Worm (Caenorhabditis elegans): ENCODE measurements around the gene flr-1.

The flr-1 gene

DNA sequence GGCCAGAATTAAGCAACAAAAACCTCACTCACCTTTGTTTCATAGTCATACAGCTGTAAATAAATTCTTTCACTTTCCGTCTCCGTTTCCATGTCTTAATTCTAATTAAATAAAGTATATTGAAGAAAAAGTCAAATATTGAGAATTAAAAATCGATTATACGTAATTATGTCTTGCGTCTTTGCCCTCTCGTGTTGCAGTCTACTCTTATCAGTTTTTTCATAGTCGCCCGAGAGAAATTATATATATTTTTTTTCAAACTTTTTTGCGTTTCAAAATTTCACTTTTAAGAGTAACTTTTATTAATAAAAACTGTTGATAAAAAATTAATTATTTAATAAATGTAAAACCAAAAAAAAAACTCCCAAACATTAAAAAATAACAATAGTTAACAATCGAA, at the start of gene flr-1:
Gene flr-1 (minus strand): TSS at position 101 of the 400 bp plus-strand sequence.
- TF ChIP-seq F13H6.1 (tag; optimal IDR thresholded peaks at IDR 0.05) (no peak), sma-9 (GFP tag; optimal IDR thresholded peaks at IDR 0.05) (no peak), sma-9 (tag; optimal IDR thresholded peaks at IDR 0.05) (no peak), alr-1 (tag; optimal IDR thresholded peaks at IDR 0.05) (no peak), ZK546.5 (tag; optimal IDR thresholded peaks at IDR 0.05) (no peak), skn-1 (tag; optimal IDR thresholded peaks at IDR 0.05) (no peak), nhr-21 (tag; optimal IDR thresholded peaks at IDR 0.05) (no peak), nhr-77 (tag; optimal IDR thresholded peaks at IDR 0.05) (no peak), nhr-25 (tag; optimal IDR thresholded peaks at IDR 0.05) (no peak), ztf-4 (tag; optimal IDR thresholded peaks at IDR 0.05) (no peak), ztf-1 (GFP tag; conservative IDR thresholded peaks at IDR 0.05) (no peak), unc-62 (GFP tag; optimal IDR thresholded peaks at IDR 0.05) (no peak), nhr-12 (tag; optimal IDR thresholded peaks at IDR 0.05) (no peak), nhr-129 (tag; optimal IDR thresholded peaks at IDR 0.05) (no peak), dmd-4 (tag; optimal IDR thresholded peaks at IDR 0.05) (no peak), ceh-16 (tag; optimal IDR thresholded peaks at IDR 0.05) (no peak), ztf-11 (tag; optimal IDR thresholded peaks at IDR 0.05) (no peak), Y55F3AM.14 (GFP tag; optimal IDR thresholded peaks at IDR 0.05) (no peak)

DNA sequence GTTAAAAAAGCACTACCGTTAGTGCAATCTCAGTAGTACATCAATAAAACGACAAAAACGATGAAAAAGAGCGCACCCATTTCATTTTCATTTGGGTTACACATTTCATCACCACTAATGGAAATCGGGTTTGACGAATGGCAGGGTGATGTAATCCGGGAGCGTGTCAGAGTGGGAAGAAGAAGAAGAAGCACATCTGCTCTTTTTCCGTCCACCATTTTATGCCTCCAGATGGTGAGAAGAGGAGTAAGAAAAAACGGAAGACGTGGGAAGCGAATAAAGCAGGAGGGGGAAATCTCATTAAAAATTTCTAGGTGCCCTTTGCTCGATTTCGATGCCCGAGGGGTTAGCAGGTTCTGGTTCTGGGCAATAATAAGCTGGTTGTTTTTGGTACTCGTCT, 49.7 kb upstream of the flr-1 start:
- TF ChIP-seq nhr-129 (tag; optimal IDR thresholded peaks at IDR 0.05), result peak; percentile 21
- TF ChIP-seq unc-62 (GFP tag; optimal IDR thresholded peaks at IDR 0.05), result no peak

DNA sequence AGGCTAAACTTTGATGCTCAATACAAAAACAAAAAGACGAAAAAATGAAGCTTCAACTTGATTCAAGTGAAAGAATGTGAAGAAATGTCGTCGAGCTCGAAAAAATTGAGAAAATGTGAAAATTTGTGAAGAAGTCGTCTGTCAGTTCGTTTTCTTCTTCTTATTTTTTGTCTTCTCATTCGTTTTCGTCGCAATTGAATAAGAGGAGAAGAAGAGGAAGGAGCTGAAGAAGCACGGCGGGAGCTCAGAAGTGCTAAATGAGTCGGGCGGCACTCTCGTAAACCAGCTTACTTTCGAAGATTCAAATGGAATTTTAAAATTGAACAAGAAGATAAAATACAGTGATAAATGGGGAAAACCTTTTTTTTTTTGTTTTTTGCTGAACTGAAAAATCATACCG, 48.9 kb upstream of the flr-1 start:
- TF ChIP-seq ceh-16 (tag; optimal IDR thresholded peaks at IDR 0.05) (no peak), unc-55 (GFP tag; optimal IDR thresholded peaks at IDR 0.05) (no peak), R02D3.7 (tag; optimal IDR thresholded peaks at IDR 0.05) (no peak), sem-4 (tag; optimal IDR thresholded peaks at IDR 0.05) (no peak), nhr-77 (tag; optimal IDR thresholded peaks at IDR 0.05) (no peak), nhr-6 (tag; optimal IDR thresholded peaks at IDR 0.05) (no peak), unc-62 (GFP tag; optimal IDR thresholded peaks at IDR 0.05) (no peak)

DNA sequence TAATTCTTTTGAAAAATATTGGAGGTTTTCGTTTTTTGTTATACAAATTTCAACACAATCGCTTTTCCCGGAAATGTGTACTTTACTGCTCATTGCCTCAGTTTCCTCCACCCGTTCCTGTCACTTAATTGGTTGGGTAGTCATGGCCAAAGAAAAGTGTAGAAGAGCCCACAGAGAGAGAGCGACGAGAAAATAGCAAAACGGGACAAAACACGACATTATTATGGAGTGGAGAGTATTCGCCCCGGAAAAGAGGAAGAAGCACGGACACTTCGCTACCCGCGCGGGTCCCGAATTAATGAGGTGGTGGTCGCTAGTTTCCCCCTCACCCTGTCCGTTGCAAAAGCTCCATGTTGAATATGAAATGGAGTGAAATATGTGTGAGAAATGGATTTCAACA, 47.5 kb upstream of the flr-1 start:
- TF ChIP-seq lin-13 (GFP tag; optimal IDR thresholded peaks at IDR 0.05) (no peak), ceh-82 (tag; optimal IDR thresholded peaks at IDR 0.05) (no peak), F13H6.1 (tag; optimal IDR thresholded peaks at IDR 0.05) (no peak), unc-62 (GFP tag; optimal IDR thresholded peaks at IDR 0.05) (no peak), mdl-1 (tag; optimal IDR thresholded peaks at IDR 0.05) (no peak), nhr-10 (tag; optimal IDR thresholded peaks at IDR 0.05) (no peak), snpc-4 (tag; optimal IDR thresholded peaks at IDR 0.05) (no peak), egl-27 (tag; optimal IDR thresholded peaks at IDR 0.05) (no peak), C34F6.9 (tag; optimal IDR thresholded peaks at IDR 0.05) (no peak), nhr-12 (tag; optimal IDR thresholded peaks at IDR 0.05) (no peak), zag-1 (tag; optimal IDR thresholded peaks at IDR 0.05) (no peak), ama-1 (optimal IDR thresholded peaks at IDR 0.05) (no peak), nhr-6 (tag; optimal IDR thresholded peaks at IDR 0.05) (no peak), nhr-25 (tag; optimal IDR thresholded peaks at IDR 0.05) (no peak), lsy-2 (tag; optimal IDR thresholded peaks at IDR 0.05) (no peak)

DNA sequence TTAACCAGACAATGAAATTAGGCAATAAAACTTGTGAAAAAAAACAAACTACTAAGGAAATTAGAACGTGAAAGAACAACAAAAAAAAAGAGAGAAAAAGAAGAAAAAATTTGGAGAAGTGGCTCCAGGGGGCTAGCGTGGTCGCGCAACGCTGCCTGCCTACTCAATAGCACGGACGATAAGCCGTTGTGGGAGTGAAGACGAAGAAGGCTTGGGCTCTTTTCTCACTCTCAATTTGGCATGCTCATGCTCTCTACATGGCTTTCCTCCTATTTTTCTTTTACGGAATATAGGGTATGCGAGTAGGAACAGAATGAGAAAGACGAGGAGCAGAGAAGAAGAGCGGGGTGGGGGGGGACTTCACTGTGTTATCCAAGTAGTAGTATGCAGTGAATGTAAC, 45.9 kb upstream of the flr-1 start:
- TF ChIP-seq nhr-10 (tag; optimal IDR thresholded peaks at IDR 0.05), result no peak
- TF ChIP-seq peb-1 (tag; optimal IDR thresholded peaks at IDR 0.05), result no peak
- no peak for TF ChIP-seq Y55F3AM.14 (GFP tag; optimal IDR thresholded peaks at IDR 0.05)
- TF ChIP-seq nhr-25 (tag; optimal IDR thresholded peaks at IDR 0.05), result no peak
- TF ChIP-seq lsy-2 (tag; optimal IDR thresholded peaks at IDR 0.05), result peak in 1 of 2 experiments; percentile 46
- no peak for TF ChIP-seq ceh-16 (tag; optimal IDR thresholded peaks at IDR 0.05)
- TF ChIP-seq snpc-4 (tag; optimal IDR thresholded peaks at IDR 0.05), result no peak
- no peak for TF ChIP-seq nhr-21 (tag; optimal IDR thresholded peaks at IDR 0.05)
- TF ChIP-seq ZK546.5 (tag; optimal IDR thresholded peaks at IDR 0.05), result no peak
- no peak for TF ChIP-seq ceh-82 (tag; optimal IDR thresholded peaks at IDR 0.05)
- no peak for TF ChIP-seq ztf-1 (GFP tag; conservative IDR thresholded peaks at IDR 0.05)
- TF ChIP-seq ama-1 (optimal IDR thresholded peaks at IDR 0.05), result no peak
- TF ChIP-seq zag-1 (tag; optimal IDR thresholded peaks at IDR 0.05), result peak; percentile 71
- TF ChIP-seq sem-4 (tag; optimal IDR thresholded peaks at IDR 0.05), result peak; percentile 76
- no peak for TF ChIP-seq unc-62 (GFP tag; optimal IDR thresholded peaks at IDR 0.05)
- peak; percentile 39 for TF ChIP-seq lin-13 (GFP tag; optimal IDR thresholded peaks at IDR 0.05)
- no peak for TF ChIP-seq skn-1 (tag; optimal IDR thresholded peaks at IDR 0.05)
- TF ChIP-seq C34F6.9 (tag; optimal IDR thresholded peaks at IDR 0.05), result peak; percentile 78
- no peak for TF ChIP-seq unc-39 (tag; optimal IDR thresholded peaks at IDR 0.05)
- TF ChIP-seq elt-3 (tag; optimal IDR thresholded peaks at IDR 0.05), result no peak
- peak; percentile 70 for TF ChIP-seq unc-55 (GFP tag; optimal IDR thresholded peaks at IDR 0.05)
- no peak for TF ChIP-seq elt-1 (tag; optimal IDR thresholded peaks at IDR 0.05)
- TF ChIP-seq nhr-11 (tag; optimal IDR thresholded peaks at IDR 0.05), result no peak
- TF ChIP-seq alr-1 (tag; optimal IDR thresholded peaks at IDR 0.05), result no peak
- TF ChIP-seq nhr-129 (tag; optimal IDR thresholded peaks at IDR 0.05), result peak; percentile 53
- no peak for TF ChIP-seq gmeb-1 (tag; optimal IDR thresholded peaks at IDR 0.05)
- TF ChIP-seq ztf-4 (tag; optimal IDR thresholded peaks at IDR 0.05), result no peak
- peak; percentile 49 for TF ChIP-seq lin-11 (tag; optimal IDR thresholded peaks at IDR 0.05)
- peak; percentile 49 for TF ChIP-seq sma-9 (GFP tag; optimal IDR thresholded peaks at IDR 0.05)
- TF ChIP-seq sma-9 (tag; optimal IDR thresholded peaks at IDR 0.05), result no peak
- TF ChIP-seq sma-3 (GFP tag; optimal IDR thresholded peaks at IDR 0.05), result no peak
- peak; percentile 15 for TF ChIP-seq crh-2 (tag; optimal IDR thresholded peaks at IDR 0.05)
- TF ChIP-seq lin-39 (tag; optimal IDR thresholded peaks at IDR 0.05), result no peak
- no peak for TF ChIP-seq R02D3.7 (tag; optimal IDR thresholded peaks at IDR 0.05)
- TF ChIP-seq nhr-12 (tag; optimal IDR thresholded peaks at IDR 0.05), result no peak
- no peak for TF ChIP-seq nhr-237 (tag; optimal IDR thresholded peaks at IDR 0.05)
